Fruit fly (Drosophila melanogaster) whole organism, embryonic: ENCODE results near the gene Dup99B.

ENCODE experiments used
- CG12236 ChIP-seq: fragments of 200-800 bp; sonication (Bioruptor generic); optimal IDR thresholded peaks from 2 replicates; lab custom pipeline; 2016; ENCODE audit warnings: missing biosample characterization, missing genetic modification characterization
- Sry-δ ChIP-seq: fragments of 200-800 bp; sonication (Bioruptor generic); optimal IDR thresholded peaks from 2 replicates; lab custom pipeline; 2016; ENCODE audit warnings: missing biosample characterization, missing genetic modification characterization
- YL-1 ChIP-seq: fragments of 200-800 bp; sonication (Bioruptor generic); optimal IDR thresholded peaks from 3 replicates; lab custom pipeline; 2017; ENCODE audit warnings: missing biosample characterization, mild to moderate bottlenecking, missing genetic modification characterization
- tll ChIP-seq, 2 experiments: fragments of 200-800 bp in 1 of 2; fragments of >200 bp in 1 of 2; sonication (Bioruptor generic) in 1 of 2; optimal IDR thresholded peaks; 2 replicates each; lab custom pipeline; 2017 to 2019; ENCODE audit warnings: missing biosample characterization in 2 of 2, missing genetic modification characterization in 2 of 2, mild to moderate bottlenecking in 1 of 2, moderate library complexity in 1 of 2

DNA sequence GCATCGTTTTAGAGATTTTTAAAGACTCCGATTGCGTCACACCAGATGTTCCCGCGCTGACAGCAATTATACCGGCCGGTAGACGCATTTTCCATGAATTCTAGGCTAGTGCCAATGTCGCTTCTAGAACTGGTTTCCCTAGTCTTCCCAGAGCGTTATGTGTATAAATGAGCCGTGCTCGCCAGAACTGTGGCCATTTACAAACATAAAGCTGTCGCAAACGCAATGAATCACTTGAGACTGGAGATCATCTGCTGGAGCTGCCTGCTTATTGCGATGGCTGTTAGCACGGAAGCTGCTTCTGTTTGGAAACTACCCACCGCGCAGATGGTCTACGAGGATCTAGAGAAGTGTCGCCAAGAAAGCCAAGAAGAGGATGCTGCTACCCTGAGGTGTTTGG is 863 bp downstream of the Dup99B start, which contains the start of gene Obp99d:
- TF ChIP-seq YL-1 (GFP tag; lab: Kevin White, UChicago) (no peak), Sry-δ (GFP tag; lab: Kevin White, UChicago) (no peak), CG12236 (GFP tag; lab: Kevin White, UChicago) (no peak), tll (GFP tag; optimal IDR thresholded peaks at IDR 0.05; lab: Kevin White, UChicago) (no peak)
